Worm (Caenorhabditis elegans) whole organism, L4/young adult: ENCODE results near the gene C37E2.10.

Source experiments
- W03F9.2 ChIP-seq: fragments of 150-350 bp; optimal IDR thresholded peaks from 2 replicates; lab custom pipeline; 2014; ENCODE audit warnings: missing biosample characterization, missing genetic modification characterization
- dao-5 ChIP-seq: sonication (generic microtip); optimal IDR thresholded peaks from 2 replicates; lab custom pipeline; 2016; ENCODE audit warnings: missing genotype, missing genetic modification characterization, moderate library complexity, missing compliant biosample characterization
- him-1 ChIP-seq: sonication (generic microtip); optimal IDR thresholded peaks from 2 replicates; lab custom pipeline; 2016; ENCODE audit warnings: missing genotype, missing genetic modification reagents, missing genetic modification characterization, missing compliant biosample characterization

The C37E2.10 gene

DNA sequence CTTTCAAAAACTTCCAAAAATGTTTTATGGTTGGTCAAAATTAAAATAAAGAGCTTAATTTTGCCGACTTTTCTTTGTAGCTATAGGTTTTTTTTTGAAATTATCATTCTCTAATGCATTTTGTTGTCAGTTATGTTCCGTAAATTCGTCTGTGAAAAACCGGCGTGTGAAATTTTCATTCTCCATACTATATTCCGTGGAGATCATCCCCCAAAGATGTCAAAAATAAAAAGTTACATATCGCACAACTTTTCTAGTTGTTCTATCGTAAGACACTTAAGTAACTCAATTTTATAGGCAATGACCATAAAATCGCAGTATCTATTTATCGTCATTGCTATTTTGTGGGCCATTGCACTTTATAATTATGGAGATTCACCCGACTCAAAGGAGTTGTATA is at the start of gene C37E2.10:
Gene C37E2.10, plus strand, starts transcription at position 301 of the 400 bp plus-strand sequence.
- TF ChIP-seq W03F9.2 (tag; lab: Kevin White, UChicago) (no peak), him-1 (tag; lab: Kevin White, UChicago) (no peak), dao-5 (tag; lab: Kevin White, UChicago) (no peak)

DNA sequence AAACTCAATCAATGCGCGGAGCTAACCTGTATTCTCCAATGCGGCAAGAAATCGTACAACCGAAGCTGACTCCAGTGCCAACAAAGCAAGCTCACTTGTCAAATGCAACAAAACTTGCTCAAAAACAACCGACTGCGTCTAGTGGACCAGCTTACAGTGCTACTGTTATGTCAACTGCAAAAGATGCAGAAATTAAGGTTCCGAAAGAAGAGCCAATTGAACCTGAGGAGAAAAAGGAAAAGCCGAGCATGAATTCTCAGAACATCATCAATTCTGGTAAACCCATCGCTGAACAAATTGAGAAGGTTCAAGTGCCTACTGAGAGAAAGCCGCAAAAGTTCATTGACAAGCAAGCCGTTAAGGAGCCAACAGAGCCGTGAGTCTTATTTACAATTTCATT is 47.3 kb upstream of the C37E2.10 start:
- TF ChIP-seq him-1 (tag; lab: Kevin White, UChicago): no peak
- no peak for TF ChIP-seq dao-5 (tag; lab: Kevin White, UChicago)
- no peak for TF ChIP-seq W03F9.2 (tag; lab: Kevin White, UChicago)

ce11 chrX:14132677-14133076 is 46.1 kb upstream of the C37E2.10 start:
- TF ChIP-seq W03F9.2 (tag; lab: Kevin White, UChicago) (no peak), him-1 (tag; lab: Kevin White, UChicago) (no peak), dao-5 (tag; lab: Kevin White, UChicago) (no peak)

DNA sequence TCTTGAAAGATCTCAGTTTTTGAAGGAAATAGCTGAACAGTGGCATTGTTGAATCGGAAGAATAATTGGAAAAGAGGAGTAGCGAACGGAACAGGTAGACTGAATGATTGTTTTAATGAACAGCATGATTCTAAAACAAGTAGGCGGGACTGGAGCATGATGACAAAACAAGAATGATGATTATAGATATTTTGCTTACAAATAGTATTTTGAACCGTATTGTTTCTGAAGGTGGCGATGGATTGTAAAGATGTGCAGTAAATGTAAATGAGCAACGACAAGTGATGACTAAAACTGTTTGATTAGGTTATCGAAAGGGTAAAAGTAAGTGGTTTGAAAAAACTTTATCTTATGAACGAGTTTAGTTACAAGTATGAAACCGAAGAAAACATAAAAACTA is 44.5 kb upstream of the C37E2.10 start, which contains the start of gene F28H6.8:
Gene F28H6.8, minus strand, starts transcription at position 101 of the 400 bp plus-strand sequence.
- TF ChIP-seq W03F9.2 (tag; lab: Kevin White, UChicago) (no peak), him-1 (tag; lab: Kevin White, UChicago) (no peak), dao-5 (tag; lab: Kevin White, UChicago) (no peak)

- TF ChIP-seq W03F9.2 (tag; lab: Kevin White, UChicago) (peak; percentile 23), him-1 (tag; lab: Kevin White, UChicago) (no peak), dao-5 (tag; lab: Kevin White, UChicago) (no peak)
Measured at ce11 chrX:14134883-14135282, 43.9 kb upstream of the C37E2.10 start.

DNA sequence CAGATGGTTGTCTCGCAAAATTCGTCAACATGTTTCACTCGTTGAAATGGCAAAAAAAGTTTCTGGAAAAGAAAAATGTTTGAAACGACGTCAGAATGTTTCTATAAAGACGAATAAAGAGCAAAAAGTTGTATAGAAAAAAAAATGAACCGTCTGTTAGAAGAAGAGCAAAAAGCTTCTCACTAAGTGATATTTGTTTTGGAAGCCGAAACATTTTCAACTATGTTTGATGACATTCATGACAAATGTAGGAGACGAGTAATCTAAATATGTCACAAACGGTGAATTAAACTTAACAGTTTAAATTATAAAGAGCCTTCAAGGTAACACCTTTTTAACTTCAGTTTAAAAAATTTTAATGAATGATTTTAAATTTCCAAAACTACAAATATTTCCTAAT is 38.7 kb upstream of the C37E2.10 start, which contains the start of gene nkat-1:
Gene nkat-1, minus strand, starts transcription at position 101 of the 400 bp plus-strand sequence.
- TF ChIP-seq him-1 (tag; lab: Kevin White, UChicago): no peak
- no peak for TF ChIP-seq W03F9.2 (tag; lab: Kevin White, UChicago)
- no peak for TF ChIP-seq dao-5 (tag; lab: Kevin White, UChicago)

- TF ChIP-seq him-1 (tag; lab: Kevin White, UChicago): no peak
- TF ChIP-seq W03F9.2 (tag; lab: Kevin White, UChicago): no peak
- TF ChIP-seq dao-5 (tag; lab: Kevin White, UChicago): no peak
Measured at ce11 chrX:14141344-14141841, 37.4 kb upstream of the C37E2.10 start.

- TF ChIP-seq dao-5 (tag; lab: Kevin White, UChicago) (no peak), him-1 (tag; lab: Kevin White, UChicago) (no peak), W03F9.2 (tag; lab: Kevin White, UChicago) (no peak)
Measured at ce11 chrX:14141896-14142392, 36.8 kb upstream of the C37E2.10 start, which contains the start of gene ceh-89. TSS of gene ceh-89 (plus strand) at chrX:14141946.

DNA sequence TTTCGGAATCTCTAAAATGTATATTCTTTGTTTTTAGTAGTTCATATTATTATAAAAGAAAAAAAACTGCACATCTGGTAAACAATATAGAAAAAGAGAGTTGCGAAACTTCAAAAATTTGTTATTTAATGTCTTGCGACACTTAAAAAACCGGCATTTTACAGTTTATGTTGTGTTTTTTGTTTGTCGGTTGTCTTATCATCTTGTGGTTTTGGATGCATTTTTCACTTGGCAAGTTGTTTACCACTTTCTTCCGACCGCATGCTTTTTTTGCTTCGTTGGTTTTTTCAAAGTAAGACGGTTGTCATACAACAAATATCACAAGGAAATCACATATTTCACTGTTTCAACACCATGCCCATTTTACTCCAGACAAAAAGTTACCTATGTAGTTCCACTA is 33.2 kb upstream of the C37E2.10 start:
- TF ChIP-seq him-1 (tag; lab: Kevin White, UChicago): no peak
- TF ChIP-seq W03F9.2 (tag; lab: Kevin White, UChicago): no peak
- TF ChIP-seq dao-5 (tag; lab: Kevin White, UChicago): no peak

DNA sequence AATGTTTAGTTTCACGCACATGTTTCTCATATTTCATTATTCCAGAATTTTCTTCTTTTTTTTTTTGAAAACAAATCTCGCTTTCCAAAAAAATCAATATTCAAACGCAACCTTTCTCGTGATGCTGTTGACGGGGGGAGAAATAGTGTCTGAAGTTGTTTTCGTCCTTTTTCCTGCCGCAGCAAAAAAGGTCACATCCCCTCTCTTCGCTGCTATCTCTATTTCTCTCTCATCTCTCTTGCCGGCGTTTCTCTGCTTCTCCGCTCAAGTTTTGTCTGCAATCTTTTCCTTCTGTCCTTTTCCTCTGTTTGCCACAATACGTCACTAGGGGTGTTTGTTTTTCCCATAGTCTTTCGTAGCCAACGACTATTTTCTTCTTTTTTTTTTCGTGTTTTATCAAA is 32.0 kb upstream of the C37E2.10 start:
- peak; percentile 30 for TF ChIP-seq him-1 (tag; lab: Kevin White, UChicago)
- peak; percentile 77 for TF ChIP-seq W03F9.2 (tag; lab: Kevin White, UChicago)
- TF ChIP-seq dao-5 (tag; lab: Kevin White, UChicago): no peak

DNA sequence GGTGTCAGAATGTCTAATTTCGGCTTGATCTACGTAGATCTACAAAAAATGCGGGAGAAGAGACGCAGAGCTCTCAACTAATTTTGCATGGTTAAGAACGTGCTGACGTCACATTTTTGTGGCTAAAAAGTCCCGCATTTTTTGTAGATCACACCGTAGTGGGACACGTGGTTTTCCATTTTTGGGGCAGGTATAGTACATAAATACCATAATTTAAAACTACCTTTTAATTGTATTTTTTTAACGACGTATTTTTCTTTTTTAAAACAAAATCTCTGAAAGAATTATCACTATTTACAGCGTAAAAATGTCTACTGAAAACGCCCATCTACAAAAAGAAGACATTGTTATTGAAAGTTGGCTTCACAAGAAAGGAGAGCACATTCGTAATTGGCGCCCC is 31.4 kb upstream of the C37E2.10 start, which contains the start of gene akt-2:
Gene akt-2, plus strand, starts transcription at position 301 of the 400 bp plus-strand sequence.
- TF ChIP-seq dao-5 (tag; lab: Kevin White, UChicago) (no peak), him-1 (tag; lab: Kevin White, UChicago) (no peak), W03F9.2 (tag; lab: Kevin White, UChicago) (no peak)

ce11 chrX:14152644-14153043 is 26.1 kb upstream of the C37E2.10 start:
- TF ChIP-seq W03F9.2 (tag; lab: Kevin White, UChicago) (no peak), dao-5 (tag; lab: Kevin White, UChicago) (no peak), him-1 (tag; lab: Kevin White, UChicago) (no peak)

- TF ChIP-seq W03F9.2 (tag; lab: Kevin White, UChicago) (no peak), dao-5 (tag; lab: Kevin White, UChicago) (no peak), him-1 (tag; lab: Kevin White, UChicago) (no peak)
Measured at ce11 chrX:14156913-14157312, 21.9 kb upstream of the C37E2.10 start, which contains the start of gene ceh-90. TSS of gene ceh-90 (minus strand) at chrX:14157013.
